Worm (Caenorhabditis elegans): Measurements from ENCODE around the gene R12B2.8.

The R12B2.8 gene

DNA sequence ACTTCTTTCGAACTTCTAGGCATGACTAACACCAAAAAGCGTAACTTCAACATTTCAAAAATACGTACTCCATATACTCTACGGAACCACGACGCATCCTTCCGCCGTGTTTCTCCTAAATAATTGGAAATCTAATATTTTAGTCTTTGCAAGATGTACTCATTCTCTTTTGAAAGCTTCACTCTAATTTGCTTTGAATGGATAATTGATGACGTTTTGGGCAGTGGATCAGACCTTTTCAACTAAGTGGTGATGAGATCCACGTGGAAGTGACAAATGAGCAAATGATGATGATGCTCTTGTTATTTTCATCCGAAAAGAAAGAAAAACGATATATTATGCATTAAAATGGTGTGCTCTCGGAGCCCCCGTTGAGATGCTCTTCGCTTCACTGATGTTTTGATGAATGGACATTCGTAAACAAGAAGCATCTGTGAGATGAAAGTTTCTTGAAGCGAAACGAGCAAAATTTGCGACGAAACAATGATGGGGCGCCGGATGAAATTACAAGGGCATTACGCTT, 794 bp downstream of the R12B2.8 start:
- no peak for TF ChIP-seq unc-62 (GFP tag; optimal IDR thresholded peaks at IDR 0.05)

DNA sequence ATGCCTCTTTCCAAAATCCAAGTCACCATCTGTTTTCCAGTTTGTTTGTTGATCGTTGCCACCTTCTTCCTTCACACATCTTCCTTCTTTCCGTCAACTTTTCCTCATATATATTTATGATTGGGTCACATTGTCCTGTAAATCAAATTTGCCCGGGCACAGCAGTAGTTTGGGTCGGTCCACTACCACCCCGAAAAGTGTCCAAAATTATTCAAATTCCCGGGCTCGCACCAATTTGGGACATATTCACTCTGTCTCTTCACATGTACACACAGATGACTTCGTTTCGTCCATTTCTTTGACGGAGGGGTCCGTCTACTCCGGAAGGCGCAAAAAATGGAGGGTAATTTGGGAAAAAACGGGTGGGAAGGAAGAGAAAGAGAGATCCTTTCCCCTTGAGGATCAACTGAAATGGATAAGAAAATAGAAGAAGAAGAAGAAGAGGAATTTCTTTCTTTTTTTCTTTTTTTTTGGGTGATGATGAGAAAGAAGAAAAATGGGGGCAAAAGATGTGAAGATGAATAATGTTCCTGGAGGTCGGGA, 3.2 kb downstream of the R12B2.8 start:
- no peak for TF ChIP-seq unc-62 (GFP tag; optimal IDR thresholded peaks at IDR 0.05)

DNA sequence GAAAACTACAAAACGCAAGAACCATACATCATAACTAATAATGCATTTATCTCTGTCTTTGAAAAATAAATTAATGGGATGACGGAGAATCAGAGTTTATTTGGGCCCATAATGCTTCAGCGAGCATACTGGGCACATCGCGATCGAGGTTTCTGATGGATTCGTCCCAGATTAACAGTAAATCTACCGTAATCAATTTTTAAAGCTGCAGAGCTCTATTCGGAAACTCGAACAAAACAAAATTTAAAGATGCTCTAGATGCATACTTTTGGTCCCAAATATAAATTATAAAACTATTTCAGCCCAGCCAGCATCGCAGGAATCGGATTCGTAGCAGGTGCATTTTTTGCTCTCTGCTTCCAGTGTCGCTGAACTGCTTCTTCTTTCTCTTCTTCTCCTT, 4.3 kb downstream of the R12B2.8 start:
- TF ChIP-seq unc-62 (GFP tag; optimal IDR thresholded peaks at IDR 0.05) = no peak

DNA sequence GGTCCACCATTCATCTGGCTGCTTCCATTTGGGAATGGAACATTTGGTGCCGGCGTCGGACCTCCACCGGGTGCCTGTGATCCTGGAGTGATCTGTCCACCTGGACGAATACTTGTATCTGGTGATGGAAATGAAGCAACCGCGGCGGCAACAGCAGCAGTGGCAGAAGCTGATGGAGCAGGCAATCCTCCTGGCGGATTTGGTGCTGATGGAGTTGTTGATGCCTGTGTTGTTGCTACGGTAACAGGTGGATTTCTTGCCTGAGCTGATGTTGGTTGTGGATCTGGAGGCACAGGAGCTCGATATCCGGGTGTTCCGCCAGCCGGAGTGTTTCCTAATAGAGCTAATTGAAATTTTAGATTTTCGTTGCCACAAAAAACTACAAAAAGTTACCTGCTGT, 8.7 kb downstream of the R12B2.8 start:
- no peak for TF ChIP-seq unc-62 (GFP tag; optimal IDR thresholded peaks at IDR 0.05)

DNA sequence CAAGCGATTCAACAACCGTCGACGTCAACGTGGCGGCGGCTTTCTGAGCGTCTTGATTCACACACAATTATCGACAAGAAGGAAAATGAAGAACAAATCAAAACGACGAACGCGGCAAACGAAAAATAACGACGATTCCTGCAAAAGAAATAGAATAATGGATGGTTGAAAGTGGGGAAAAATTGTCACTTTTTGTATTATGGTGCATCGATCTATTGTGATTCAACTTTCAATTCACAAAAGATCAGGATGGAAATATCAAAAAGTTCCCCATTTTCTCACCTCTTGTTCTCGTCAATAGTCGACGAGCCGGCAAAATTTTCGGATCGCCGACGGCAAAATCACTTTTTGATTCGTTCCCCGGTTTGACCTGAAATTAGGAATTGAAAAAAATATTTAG, 9.7 kb downstream of the R12B2.8 start, which contains the start of the genes R12B2.13 and mdt-15:
R12B2.13 (minus strand) TSS at position 101 of the 400 bp plus-strand sequence.
mdt-15 (minus strand) TSS at position 376 of the 400 bp plus-strand sequence.
- TF ChIP-seq unc-62 (GFP tag; optimal IDR thresholded peaks at IDR 0.05) = no peak

DNA sequence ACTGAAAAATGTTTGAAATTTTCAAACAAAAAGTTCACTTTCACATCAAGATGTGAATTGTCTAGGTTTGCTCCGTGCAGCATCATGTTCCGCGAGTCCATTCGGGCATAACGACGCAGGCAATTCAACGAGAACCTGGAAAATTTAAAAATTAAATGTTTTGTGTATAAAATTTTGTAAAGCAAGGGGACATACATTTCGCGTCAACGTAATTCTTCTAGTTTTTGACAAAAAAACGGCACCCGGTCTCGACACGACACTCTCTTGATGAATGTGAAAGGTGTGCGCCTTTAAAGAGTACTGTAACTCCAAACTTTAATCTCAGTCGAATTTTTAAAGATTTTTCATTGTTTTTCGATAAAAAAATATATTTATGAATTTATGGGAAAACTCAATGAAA, 10.3 kb downstream of the R12B2.8 start, which contains the start of gene R12B2.6:
R12B2.6 (minus strand) TSS at position 101 of the 400 bp plus-strand sequence.
- TF ChIP-seq unc-62 (GFP tag; optimal IDR thresholded peaks at IDR 0.05) = no peak

DNA sequence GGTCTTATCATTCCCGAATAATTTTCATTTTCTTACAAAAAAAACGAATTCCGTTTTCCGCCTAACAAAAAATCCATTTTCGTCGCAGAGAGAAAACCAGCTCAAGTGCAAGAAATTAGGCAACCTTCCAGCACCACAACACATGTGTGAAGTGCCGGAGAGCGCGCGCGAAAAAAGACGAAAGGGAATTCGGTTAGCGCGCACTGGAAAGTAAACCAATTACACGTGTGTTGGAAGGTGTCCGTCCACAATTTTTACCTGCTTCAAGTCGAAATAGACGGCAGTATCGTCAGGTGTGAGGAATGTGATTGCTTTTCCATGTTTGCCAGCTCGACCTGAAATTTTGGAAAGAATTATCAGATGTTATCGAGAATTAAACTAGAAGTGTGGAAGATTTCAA, 10.9 kb downstream of the R12B2.8 start:
- TF ChIP-seq unc-62 (GFP tag; optimal IDR thresholded peaks at IDR 0.05) = no peak

DNA sequence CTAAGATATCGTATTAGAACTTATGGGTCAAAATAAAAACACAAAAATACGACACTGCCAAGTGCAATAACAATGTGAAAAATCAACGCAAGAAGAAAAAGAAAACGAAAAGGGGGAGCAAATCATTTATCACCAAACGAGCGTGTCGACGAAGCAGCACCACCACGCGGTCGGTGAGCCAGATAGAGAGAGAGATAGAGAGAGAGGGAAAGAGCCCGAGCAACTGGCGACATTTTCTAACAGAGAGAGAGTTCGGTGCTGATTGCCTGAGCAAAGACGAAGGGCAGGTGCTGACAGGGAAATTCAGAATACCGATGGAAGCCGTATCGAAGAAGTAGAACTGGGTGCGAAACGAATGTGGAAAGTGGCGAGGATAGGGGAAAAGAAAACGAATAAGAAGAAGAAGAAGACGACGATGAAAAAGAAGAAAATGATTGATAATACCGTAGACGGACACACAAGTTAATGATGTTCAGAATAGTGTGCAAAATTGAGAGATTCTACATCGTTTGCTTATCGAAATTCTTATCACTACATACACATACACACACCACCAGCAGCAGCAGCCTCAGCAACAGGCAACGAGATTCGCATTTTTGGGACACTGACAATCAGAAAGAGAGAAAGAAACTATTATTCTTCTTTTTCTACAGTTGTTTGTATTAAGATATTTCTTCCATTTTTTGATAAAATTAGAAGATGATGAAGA, 11.6 kb downstream of the R12B2.8 start:
- TF ChIP-seq unc-62 (GFP tag; optimal IDR thresholded peaks at IDR 0.05) = no peak

DNA sequence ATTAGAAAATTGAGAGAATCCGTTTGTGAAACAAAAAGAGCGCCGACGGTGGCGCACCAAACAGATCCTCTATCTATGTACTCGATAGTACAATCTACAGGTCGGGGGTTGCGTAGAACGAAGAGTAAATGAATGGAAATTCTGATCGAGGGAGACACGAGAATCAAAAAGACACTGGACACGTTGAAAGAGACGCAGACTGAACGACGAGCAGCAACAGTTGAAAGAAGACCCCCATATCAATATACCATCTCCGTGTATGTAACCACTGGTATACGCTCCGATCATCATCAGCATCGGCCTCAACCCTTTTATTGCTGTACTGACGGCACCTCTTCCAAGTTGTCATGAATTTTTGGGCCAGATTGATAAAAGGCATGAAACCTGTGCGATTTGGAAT, 12.5 kb downstream of the R12B2.8 start:
- TF ChIP-seq unc-62 (GFP tag; optimal IDR thresholded peaks at IDR 0.05) = no peak

DNA sequence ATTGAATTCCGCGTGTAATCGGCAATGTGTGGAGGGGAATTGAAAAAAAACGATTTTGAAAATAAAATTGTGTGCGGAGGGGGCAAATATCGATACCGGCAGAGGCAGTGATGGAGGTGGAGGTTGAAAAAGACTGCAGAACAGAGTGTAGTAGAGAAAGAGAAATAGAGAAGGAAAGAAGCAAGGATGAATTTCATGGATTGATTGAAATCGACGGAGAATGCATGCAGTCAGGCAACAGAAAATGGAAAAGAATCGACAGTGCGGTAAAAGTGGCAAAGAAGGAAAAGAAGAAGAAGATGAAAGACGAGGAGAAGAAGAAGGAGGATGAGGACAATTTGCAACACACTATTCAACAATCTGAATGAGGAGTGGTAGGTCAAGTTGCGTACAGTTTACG, 13.1 kb downstream of the R12B2.8 start, which contains the start of gene W04D12.1:
W04D12.1 (plus strand) TSS at position 111 of the 400 bp plus-strand sequence.
- TF ChIP-seq unc-62 (GFP tag; optimal IDR thresholded peaks at IDR 0.05) = no peak

DNA sequence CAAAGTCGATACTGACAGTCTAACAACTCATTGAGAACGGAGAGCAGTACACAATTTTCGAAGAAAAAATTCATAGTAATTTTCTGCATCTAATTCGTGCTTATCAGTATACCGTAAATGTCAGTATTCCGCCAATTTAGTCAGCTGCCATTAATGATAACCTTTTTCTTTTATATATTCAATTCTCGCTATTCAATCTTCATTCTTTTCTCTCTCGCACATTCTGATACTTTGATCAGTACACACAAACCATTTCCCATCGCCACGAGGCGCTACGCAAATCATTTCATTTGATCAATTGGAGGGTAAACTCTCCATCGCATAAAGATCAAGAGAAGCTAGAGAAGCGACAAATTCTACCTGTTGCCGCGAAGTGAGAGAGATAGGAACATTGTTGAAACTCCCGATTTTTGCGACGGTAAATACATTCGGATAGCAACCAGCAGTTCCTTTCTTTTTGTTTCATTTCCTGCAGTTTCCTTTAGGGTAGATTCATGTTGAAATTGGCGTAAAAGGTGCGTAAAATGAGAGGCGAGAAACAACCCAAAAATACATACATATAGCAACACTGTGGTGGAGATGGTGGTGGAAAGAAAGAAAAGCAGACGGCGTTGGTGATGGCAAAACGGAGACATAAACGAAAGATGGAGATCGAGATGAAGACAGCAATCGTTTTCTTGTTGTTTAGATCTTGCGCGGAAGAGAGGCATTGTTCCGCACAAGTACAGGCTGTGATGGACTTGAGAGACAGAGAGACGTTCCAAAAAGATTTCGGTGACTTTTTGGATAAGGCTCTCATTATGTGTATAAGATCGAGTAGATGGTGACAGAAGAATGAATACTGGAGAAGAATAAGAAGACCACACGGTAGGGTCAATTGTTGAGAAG, 14.7 kb downstream of the R12B2.8 start:
- TF ChIP-seq unc-62 (GFP tag; optimal IDR thresholded peaks at IDR 0.05) = no peak

DNA sequence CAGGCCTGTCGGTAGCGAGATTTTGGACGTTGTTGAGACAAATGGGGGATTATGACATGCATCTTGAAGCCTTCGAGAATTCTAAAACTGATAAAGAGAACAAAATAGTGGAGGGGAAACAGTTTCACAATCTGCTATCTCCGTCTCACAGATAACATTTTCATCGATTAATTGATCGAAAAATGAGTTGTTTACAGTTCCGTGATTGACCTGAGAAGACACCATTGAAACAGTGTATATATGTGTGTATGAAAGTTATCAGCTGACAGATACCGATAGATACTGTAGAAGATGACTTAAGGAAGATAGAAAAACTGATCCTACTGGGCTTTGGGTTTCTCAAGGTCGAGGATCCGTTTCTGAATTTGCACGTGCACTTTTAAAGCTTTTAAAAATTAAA, 15.4 kb downstream of the R12B2.8 start:
- no peak for TF ChIP-seq unc-62 (GFP tag; optimal IDR thresholded peaks at IDR 0.05)

DNA sequence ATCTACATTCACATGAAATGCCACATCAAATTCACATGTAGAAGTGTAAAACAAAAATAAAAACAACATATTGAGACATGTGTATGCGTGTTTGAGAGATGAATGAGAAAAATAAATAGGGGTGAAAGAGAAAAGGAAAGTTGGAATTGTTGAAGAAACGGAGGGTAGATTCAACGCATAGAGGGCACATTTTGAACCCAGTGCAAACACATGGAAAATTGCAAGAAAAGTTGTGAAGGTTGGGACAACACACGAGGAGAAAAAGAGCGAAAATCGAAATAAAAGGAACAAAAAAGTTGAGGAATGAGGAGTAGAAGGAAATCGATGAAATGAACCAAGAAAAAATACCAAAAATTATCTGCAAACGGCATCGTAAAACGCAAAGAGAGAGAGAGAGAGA, 15.9 kb downstream of the R12B2.8 start:
- TF ChIP-seq unc-62 (GFP tag; optimal IDR thresholded peaks at IDR 0.05) = no peak

DNA sequence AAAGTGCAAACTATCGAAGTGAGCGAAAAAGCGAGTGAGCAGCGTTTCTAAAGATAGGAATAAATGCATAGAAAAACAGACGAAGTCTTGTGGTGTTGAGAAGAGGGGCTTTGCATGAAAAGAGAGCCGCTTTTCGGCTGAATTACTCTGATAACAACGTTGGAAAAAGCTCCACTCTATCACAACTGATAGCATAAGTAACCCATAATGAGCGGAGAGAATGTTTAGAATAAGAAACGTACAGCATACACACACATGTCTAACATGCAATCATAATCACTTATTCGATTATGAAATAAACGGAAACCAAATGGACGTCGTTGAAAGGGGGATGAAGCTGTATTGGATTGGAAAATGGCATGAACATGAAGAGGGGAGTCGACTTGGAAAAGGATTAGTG, 16.6 kb downstream of the R12B2.8 start:
- no peak for TF ChIP-seq unc-62 (GFP tag; optimal IDR thresholded peaks at IDR 0.05)

DNA sequence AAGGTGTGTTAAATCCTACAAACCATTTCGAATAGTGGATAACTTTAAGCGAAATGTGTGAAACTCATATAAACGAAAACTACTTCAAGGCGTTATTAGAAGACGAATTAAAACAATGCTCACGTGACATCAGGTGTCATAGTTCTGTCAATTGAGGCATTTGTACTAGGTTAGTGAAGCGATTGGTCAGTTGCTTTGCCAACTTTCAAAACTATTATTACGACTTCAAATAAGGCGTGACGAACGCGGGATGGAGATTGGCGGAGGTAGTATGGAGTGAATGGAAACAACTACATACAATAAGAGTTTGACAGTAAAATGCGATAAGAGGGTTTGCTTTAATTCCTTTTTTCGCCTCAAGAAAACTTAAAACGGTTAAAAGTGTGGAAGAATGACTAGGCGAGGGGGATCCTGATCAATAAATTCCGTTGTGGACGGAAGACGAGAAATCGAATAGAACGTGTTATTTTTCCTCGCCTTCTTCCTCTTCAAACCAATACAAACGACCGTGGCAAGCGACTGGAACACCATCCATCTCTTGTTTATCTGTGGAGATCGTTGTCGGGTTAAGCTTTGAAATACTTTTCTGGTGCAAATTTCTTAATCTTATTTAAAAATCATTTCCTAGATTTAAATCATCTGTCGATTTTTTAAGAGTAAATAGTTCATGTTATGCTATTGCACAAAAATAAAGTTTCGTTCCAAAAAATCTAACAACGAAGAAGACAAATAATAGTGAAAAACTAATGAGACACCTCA, 17.3 kb downstream of the R12B2.8 start:
- TF ChIP-seq unc-62 (GFP tag; optimal IDR thresholded peaks at IDR 0.05) = no peak
